Fruit fly (Drosophila melanogaster): ENCODE results near the gene CG15546.

DNA sequence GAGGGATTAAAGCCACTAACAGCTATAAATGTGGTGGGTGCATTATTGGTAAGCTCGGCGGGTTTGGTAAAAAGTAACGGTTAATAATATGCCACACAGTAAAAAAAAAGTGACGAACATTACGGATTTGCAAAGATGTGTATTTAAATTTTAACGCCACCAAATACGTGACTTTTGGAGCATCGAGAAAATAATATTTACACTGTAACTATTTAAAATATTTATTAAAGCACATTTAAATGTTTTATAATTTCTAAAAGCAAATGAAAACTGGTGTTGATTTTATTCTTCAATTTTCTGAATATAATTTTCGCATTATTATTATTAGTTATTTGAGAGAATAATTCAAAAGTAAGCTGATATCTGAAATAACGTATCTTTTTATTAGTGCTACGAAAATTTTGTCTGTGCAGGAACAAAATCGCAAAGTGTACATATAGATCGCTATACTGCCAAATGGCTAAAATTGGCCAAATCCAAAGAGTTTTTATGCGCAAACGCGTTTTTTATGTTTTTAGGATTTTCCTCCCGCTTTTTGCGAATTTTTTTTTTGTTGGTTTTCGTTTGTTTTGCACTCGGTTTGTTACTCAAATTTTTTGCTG, 47.5 kb downstream of the CG15546 start:
- TF ChIP-seq Nf-YC (tag; optimal IDR thresholded peaks at IDR 0.05) (no peak), pnt (GFP tag; optimal IDR thresholded peaks at IDR 0.05) (no peak), D19B (GFP tag; optimal IDR thresholded peaks at IDR 0.05) (no peak), CG15479 (GFP tag; optimal IDR thresholded peaks at IDR 0.05) (no peak), CG30403 (GFP tag; optimal IDR thresholded peaks at IDR 0.05) (no peak), CG33557 (GFP tag; optimal IDR thresholded peaks at IDR 0.05) (no peak), CG11560 (tag; IDR thresholded peaks at IDR 0.05) (no peak)
